Fruit fly (Drosophila melanogaster) whole organism, wandering third instar larva: ENCODE data around the gene Sac1.

ENCODE experiments used
- Dfd ChIP-seq: fragments of >200 bp; optimal IDR thresholded peaks from 2 replicates; lab custom pipeline; 2017; ENCODE audit warnings: missing biosample characterization, missing genetic modification characterization
- fru ChIP-seq: fragments of 200-800 bp; sonication (Bioruptor generic); optimal IDR thresholded peaks from 3 replicates; lab custom pipeline; 2016; ENCODE audit warnings: missing biosample characterization, mild to moderate bottlenecking, missing genetic modification characterization
- pan ChIP-seq: fragments of >200 bp; optimal IDR thresholded peaks from 2 replicates; lab custom pipeline; 2017

- TF ChIP-seq fru (GFP tag; lab: Kevin White, UChicago) (no peak), Dfd (GFP tag; lab: Kevin White, UChicago) (no peak), pan (lab: Kevin White, UChicago) (no peak)
Observed at dm6 chr3L:1280890-1281622, 33.4 kb downstream of the Sac1 start.
